Worm (Caenorhabditis elegans): ENCODE data around the gene Y73C8B.2.

Gene Y73C8B.2

DNA sequence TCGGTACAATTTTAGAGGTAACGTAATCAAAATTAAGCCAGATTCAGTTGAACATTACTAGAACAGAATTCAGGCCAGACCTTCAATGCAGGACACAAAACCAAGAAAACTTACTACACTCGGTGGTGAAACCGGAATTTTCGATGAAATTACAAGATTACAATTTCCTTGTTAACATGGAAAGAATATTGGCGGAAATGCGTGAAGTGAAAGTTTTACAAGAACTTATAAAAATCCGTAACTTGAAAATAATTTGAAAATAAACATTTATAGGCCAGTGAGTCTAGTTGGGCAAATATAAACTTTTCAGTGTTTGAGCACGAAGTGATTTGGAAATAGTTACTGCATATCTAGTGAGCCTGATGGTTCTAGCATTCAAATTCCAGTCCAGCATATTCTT, 40.1 kb upstream of the Y73C8B.2 start, which contains the start of gene K08D9.6:
Gene K08D9.6, minus strand, starts transcription at position 101 of the 400 bp plus-strand sequence.
- TF ChIP-seq ceh-82 (tag; optimal IDR thresholded peaks at IDR 0.05) = no peak
- TF ChIP-seq ztf-11 (tag; optimal IDR thresholded peaks at IDR 0.05) = no peak
- TF ChIP-seq mbf-1 (tag; optimal IDR thresholded peaks at IDR 0.05) = no peak
- TF ChIP-seq snpc-4 (tag; optimal IDR thresholded peaks at IDR 0.05) = no peak
- TF ChIP-seq ztf-4 (tag; optimal IDR thresholded peaks at IDR 0.05) = no peak
- TF ChIP-seq ztf-1 (GFP tag; conservative IDR thresholded peaks at IDR 0.05) = no peak
- TF ChIP-seq unc-55 (GFP tag; optimal IDR thresholded peaks at IDR 0.05) = no peak
- TF ChIP-seq elt-3 (tag; optimal IDR thresholded peaks at IDR 0.05) = no peak
- TF ChIP-seq egl-27 (tag; optimal IDR thresholded peaks at IDR 0.05) = no peak
- TF ChIP-seq sma-9 (GFP tag; optimal IDR thresholded peaks at IDR 0.05) = no peak
- TF ChIP-seq sma-9 (tag; optimal IDR thresholded peaks at IDR 0.05) = no peak
- no peak for TF ChIP-seq ZK546.5 (tag; optimal IDR thresholded peaks at IDR 0.05)
- TF ChIP-seq lin-11 (tag; optimal IDR thresholded peaks at IDR 0.05) = no peak
- TF ChIP-seq elt-1 (tag; optimal IDR thresholded peaks at IDR 0.05) = no peak
- no peak for TF ChIP-seq sma-3 (GFP tag; optimal IDR thresholded peaks at IDR 0.05)
- no peak for TF ChIP-seq F13H6.1 (tag; optimal IDR thresholded peaks at IDR 0.05)
- no peak for TF ChIP-seq mab-5 (tag; optimal IDR thresholded peaks at IDR 0.05)

DNA sequence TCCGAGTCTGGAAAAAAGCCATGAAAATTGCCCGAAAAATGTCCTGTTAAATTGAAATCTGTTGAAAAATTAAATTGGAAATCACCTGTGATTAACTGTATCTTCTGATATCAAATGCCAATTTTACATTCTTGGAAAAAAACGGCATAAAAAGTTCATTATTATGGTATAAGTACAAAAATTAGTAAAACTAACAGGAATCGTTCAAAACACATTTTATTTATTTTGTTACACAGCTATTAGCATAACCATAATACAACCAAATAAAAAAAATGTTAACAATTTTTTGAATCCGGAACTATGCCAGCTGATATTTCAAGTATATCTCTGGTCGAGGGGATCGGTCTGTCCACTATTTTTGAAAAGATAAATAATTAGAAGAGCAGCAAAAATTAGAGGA, 35.8 kb upstream of the Y73C8B.2 start, which contains the start of gene K08D9.10:
Gene K08D9.10, plus strand, starts transcription at position 301 of the 400 bp plus-strand sequence.
- no peak for TF ChIP-seq unc-62 (GFP tag; optimal IDR thresholded peaks at IDR 0.05)
- no peak for TF ChIP-seq F13H6.1 (tag; optimal IDR thresholded peaks at IDR 0.05)
- no peak for TF ChIP-seq nhr-25 (tag; optimal IDR thresholded peaks at IDR 0.05)
- no peak for TF ChIP-seq nhr-77 (tag; optimal IDR thresholded peaks at IDR 0.05)
- no peak for TF ChIP-seq nhr-10 (tag; optimal IDR thresholded peaks at IDR 0.05)
- no peak for TF ChIP-seq fos-1 (tag; optimal IDR thresholded peaks at IDR 0.05)
- no peak for TF ChIP-seq nhr-6 (tag; optimal IDR thresholded peaks at IDR 0.05)
- no peak for TF ChIP-seq nhr-11 (tag; optimal IDR thresholded peaks at IDR 0.05)
- no peak for TF ChIP-seq gmeb-1 (tag; optimal IDR thresholded peaks at IDR 0.05)
- TF ChIP-seq snpc-4 (tag; optimal IDR thresholded peaks at IDR 0.05) = no peak
- no peak for TF ChIP-seq zag-1 (tag; optimal IDR thresholded peaks at IDR 0.05)
- TF ChIP-seq ztf-1 (GFP tag; conservative IDR thresholded peaks at IDR 0.05) = no peak
- TF ChIP-seq mbf-1 (tag; optimal IDR thresholded peaks at IDR 0.05) = no peak
- TF ChIP-seq nhr-129 (tag; optimal IDR thresholded peaks at IDR 0.05) = no peak
- TF ChIP-seq skn-1 (tag; optimal IDR thresholded peaks at IDR 0.05) = no peak
- no peak for TF ChIP-seq peb-1 (tag; optimal IDR thresholded peaks at IDR 0.05)

DNA sequence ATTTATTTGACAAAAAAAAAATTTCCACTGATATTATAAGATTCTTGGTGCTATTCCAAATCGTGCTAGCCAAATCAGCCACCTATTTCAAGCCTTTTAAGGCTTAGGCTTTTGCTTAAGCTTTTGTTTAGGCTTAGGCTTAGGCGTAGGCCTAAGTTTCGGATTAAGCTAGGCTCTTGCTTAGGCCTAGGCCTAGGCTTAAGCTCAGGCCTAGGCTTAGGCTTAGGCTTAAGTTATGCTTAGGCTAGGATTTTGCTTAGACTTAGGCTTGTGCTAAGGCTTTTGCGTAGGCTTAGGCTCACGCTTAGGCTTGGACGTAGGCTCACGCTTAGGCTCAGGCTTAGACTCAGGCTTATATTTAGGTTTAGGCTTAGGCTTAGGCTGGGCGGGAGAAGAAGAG, 35.3 kb upstream of the Y73C8B.2 start:
- TF ChIP-seq nhr-129 (tag; optimal IDR thresholded peaks at IDR 0.05) (no peak), unc-62 (GFP tag; optimal IDR thresholded peaks at IDR 0.05) (no peak), ztf-1 (GFP tag; conservative IDR thresholded peaks at IDR 0.05) (no peak), ztf-4 (tag; optimal IDR thresholded peaks at IDR 0.05) (no peak), nhr-21 (tag; optimal IDR thresholded peaks at IDR 0.05) (no peak), unc-55 (GFP tag; optimal IDR thresholded peaks at IDR 0.05) (no peak)

DNA sequence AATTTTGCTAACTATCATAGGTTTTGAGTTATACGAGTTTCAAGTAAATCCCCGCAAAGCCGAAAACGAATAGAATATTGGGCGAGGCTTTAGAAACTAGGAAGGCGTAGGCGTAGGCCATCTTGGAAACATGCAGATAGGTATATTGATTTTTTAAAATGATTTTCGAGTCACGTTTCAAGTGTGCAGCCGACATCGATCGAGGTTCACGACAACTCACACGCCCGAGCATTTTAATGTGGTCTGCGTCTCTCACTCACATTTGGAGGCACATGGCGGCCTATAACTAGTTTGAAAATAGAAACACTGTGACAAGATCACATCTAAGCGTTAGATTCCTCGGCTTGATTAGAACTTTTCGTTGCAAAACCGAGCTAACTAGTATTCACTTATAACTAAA, 32.6 kb upstream of the Y73C8B.2 start, which contains the start of gene K08D9.2:
Gene K08D9.2, plus strand, starts transcription at position 301 of the 400 bp plus-strand sequence.
- TF ChIP-seq alr-1 (tag; optimal IDR thresholded peaks at IDR 0.05) (no peak), ceh-82 (tag; optimal IDR thresholded peaks at IDR 0.05) (no peak), nhr-10 (tag; optimal IDR thresholded peaks at IDR 0.05) (no peak), mbf-1 (tag; optimal IDR thresholded peaks at IDR 0.05) (no peak), nhr-129 (tag; optimal IDR thresholded peaks at IDR 0.05) (no peak), C34F6.9 (tag; optimal IDR thresholded peaks at IDR 0.05) (no peak), peb-1 (tag; optimal IDR thresholded peaks at IDR 0.05) (no peak), zag-1 (tag; optimal IDR thresholded peaks at IDR 0.05) (no peak), ama-1 (optimal IDR thresholded peaks at IDR 0.05) (no peak), unc-39 (tag; optimal IDR thresholded peaks at IDR 0.05) (no peak), nhr-23 (tag; optimal IDR thresholded peaks at IDR 0.05) (no peak), crh-2 (tag; optimal IDR thresholded peaks at IDR 0.05) (no peak)

DNA sequence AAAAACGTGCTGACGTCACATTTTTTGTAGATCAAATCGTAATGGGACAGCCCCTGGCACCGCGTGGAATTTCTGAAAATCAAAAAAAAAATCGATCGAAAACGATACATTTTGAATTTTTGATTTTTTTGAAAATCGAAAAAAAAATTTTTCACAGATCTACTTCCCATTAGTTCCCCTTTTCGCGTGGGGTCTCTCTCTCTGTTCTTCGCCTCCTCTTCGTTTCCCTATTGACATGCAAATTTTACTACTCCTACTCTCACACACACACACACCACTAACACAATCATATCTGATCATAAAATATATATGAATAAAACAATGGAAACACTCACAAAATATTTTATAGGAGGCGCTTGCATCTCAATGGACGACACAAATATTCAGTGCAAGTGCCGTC, 23.8 kb upstream of the Y73C8B.2 start:
- TF ChIP-seq nhr-10 (tag; optimal IDR thresholded peaks at IDR 0.05) (no peak), ztf-11 (tag; optimal IDR thresholded peaks at IDR 0.05) (no peak), lin-11 (tag; optimal IDR thresholded peaks at IDR 0.05) (no peak), peb-1 (tag; optimal IDR thresholded peaks at IDR 0.05) (no peak), aly-2 (tag; optimal IDR thresholded peaks at IDR 0.05) (no peak), dmd-4 (tag; optimal IDR thresholded peaks at IDR 0.05) (no peak), sma-9 (GFP tag; optimal IDR thresholded peaks at IDR 0.05) (no peak), sma-9 (tag; optimal IDR thresholded peaks at IDR 0.05) (no peak), elt-1 (tag; optimal IDR thresholded peaks at IDR 0.05) (no peak), ztf-1 (GFP tag; conservative IDR thresholded peaks at IDR 0.05) (no peak)

All from whole organism, L2 larva.